Worm (Caenorhabditis elegans): Measurements from ENCODE around the gene gst-40.

- TF ChIP-seq hmg-1.1 (GFP tag; IDR thresholded peaks at IDR 0.05) (no peak), fos-1 (tag; optimal IDR thresholded peaks at IDR 0.05) (no peak), ama-1 (optimal IDR thresholded peaks at IDR 0.05) (no peak), daf-19 (GFP tag; conservative IDR thresholded peaks at IDR 0.05) (no peak), saeg-2 (GFP tag; IDR thresholded peaks at IDR 0.05) (no peak), tra-1 (GFP tag; IDR thresholded peaks at IDR 0.05) (no peak), nhr-111 (GFP tag; optimal IDR thresholded peaks at IDR 0.05) (no peak), nhr-25 (tag; optimal IDR thresholded peaks at IDR 0.05; ENCODE audit: borderline replicate concordance, insufficient read depth) (no peak), snpc-4 (tag; optimal IDR thresholded peaks at IDR 0.05) (no peak), lin-38 (GFP tag; IDR thresholded peaks at IDR 0.05) (peak; percentile 17; the same call in 1 of the 2 replicates), Y75B8A.6 (GFP tag; IDR thresholded peaks at IDR 0.05) (no peak), nhr-11 (tag; optimal IDR thresholded peaks at IDR 0.05) (no peak), jun-1 (tag; optimal IDR thresholded peaks at IDR 0.05) (no peak), unc-62 (GFP tag; optimal IDR thresholded peaks at IDR 0.05 in 1 of 2) (no peak), unc-62 (tag; optimal IDR thresholded peaks at IDR 0.05) (no peak)
Measured at ce11 chrIV:807027-807516, 46.8 kb downstream of the gst-40 start, which contains the start of gene Y55F3BL.6.

Data from whole organism, L4 larva.